Fruit fly (Drosophila melanogaster) whole organism, embryonic: ENCODE measurements around the gene Fam92.

Source experiments
- Bgb ChIP-seq: fragments of 200-800 bp; sonication (Bioruptor generic); IDR thresholded peaks from 2 replicates; pipeline ENCODE4 v1.3.6; 2022; ENCODE audit warnings: missing biosample characterization, missing genetic modification characterization; ENCODE audit not compliant: partially characterized antibody
- CG10366 ChIP-seq: fragments of 200-800 bp; sonication (Bioruptor generic); IDR thresholded peaks from 2 replicates; pipeline ENCODE4 v1.3.6; 2022; ENCODE audit warnings: missing biosample characterization, missing genetic modification characterization

DNA sequence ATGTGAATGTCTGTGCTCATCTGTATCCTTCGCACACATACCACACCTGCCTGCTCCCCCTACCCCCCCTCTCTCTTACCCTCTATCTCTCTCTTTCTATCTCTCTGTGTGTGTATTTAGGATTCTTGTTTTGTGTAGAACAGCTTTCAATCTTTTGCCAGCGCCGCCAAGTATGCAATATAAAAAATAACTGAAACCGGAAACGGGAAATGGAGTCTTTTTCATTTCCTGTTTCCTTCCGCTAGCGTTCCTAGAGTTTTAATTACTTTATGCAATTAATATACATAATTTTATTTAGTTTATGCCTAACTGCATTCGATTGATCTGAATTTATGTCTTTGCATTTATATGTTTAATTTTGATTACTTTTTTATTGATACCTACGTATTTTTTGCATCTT, 32.3 kb upstream of the Fam92 start:
- no peak for TF ChIP-seq CG10366 (GFP tag; lab: Robert Waterston, UW)
- TF ChIP-seq Bgb (GFP tag; lab: Robert Waterston, UW), result no peak
